Worm (Caenorhabditis elegans) whole organism, mixed stage, embryonic: ENCODE results near the gene F42A9.7.

ENCODE experiments used
- blmp-1 ChIP-seq: fragments of 150-350 bp; optimal IDR thresholded peaks from 2 replicates; lab custom pipeline; 2014; ENCODE audit warnings: missing biosample characterization, missing genetic modification characterization
- ces-1 ChIP-seq: fragments of 150-350 bp; optimal IDR thresholded peaks from 2 replicates; lab custom pipeline; 2014; ENCODE audit warnings: missing biosample characterization, missing genetic modification reagents, missing genetic modification characterization
- mab-5 ChIP-seq: fragments of 150-350 bp; optimal IDR thresholded peaks from 2 replicates; lab custom pipeline; 2014; ENCODE audit warnings: missing biosample characterization, missing genetic modification characterization
- mep-1 ChIP-seq: fragments of 150-350 bp; optimal IDR thresholded peaks from 2 replicates; lab custom pipeline; 2017; ENCODE audit warnings: missing biosample characterization, missing genetic modification reagents, missing genetic modification characterization, inconsistent platforms
- mls-2 ChIP-seq: sonication (generic microtip); optimal IDR thresholded peaks from 2 replicates; lab custom pipeline; 2016; ENCODE audit warnings: mild to moderate bottlenecking, missing genetic modification characterization, moderate library complexity, missing compliant biosample characterization
- nhr-76 ChIP-seq: sonication (generic microtip); optimal IDR thresholded peaks from 2 replicates; lab custom pipeline; 2017; ENCODE audit warnings: missing biosample characterization, missing genetic modification characterization
- pha-4 ChIP-seq: fragments of 150-350 bp; optimal IDR thresholded peaks from 2 replicates; lab custom pipeline; 2018; ENCODE audit warnings: missing biosample characterization, missing genetic modification reagents, missing genetic modification characterization
- unc-62 ChIP-seq: fragments of 150-350 bp; optimal IDR thresholded peaks from 2 replicates; lab custom pipeline; 2014; ENCODE audit warnings: missing biosample characterization, missing genetic modification reagents, missing genetic modification characterization

DNA sequence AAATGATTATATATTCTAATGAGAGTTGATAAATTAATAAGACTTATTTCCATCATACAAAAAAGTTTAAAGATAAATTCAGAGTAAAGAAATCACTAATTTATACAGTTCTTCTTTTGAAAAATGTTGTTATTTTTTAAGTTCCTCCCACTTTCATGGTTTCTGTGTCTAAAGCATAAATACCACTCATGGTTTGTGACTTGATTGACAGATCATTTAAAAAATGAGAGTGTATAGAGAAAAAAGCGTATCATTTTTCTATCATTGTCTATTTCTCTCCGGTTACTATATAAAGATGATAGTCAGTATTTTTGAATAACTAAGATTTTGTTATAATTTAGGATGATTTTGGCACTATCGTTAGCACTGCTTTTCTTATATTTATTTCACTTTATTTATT is 2.3 kb downstream of the F42A9.7 start, which contains the start of gene cyp-33E3:
- TF ChIP-seq ces-1 (GFP tag; lab: Kevin White, UChicago), result no peak
- no peak for TF ChIP-seq nhr-76 (tag; lab: Kevin White, UChicago)
- TF ChIP-seq blmp-1 (tag; lab: Kevin White, UChicago), result no peak
- no peak for TF ChIP-seq mab-5 (tag; lab: Kevin White, UChicago)
- no peak for TF ChIP-seq mep-1 (tag; lab: Kevin White, UChicago)
- TF ChIP-seq unc-62 (GFP tag; lab: Kevin White, UChicago), result no peak
- TF ChIP-seq pha-4 (tag; lab: Kevin White, UChicago), result no peak
- no peak for TF ChIP-seq mls-2 (tag; lab: Kevin White, UChicago)
